Fruit fly (Drosophila melanogaster) whole organism, embryonic: ENCODE results near the gene CG42307.

Experiments
- CG10147 ChIP-seq: fragments of 200-800 bp; sonication (Bioruptor generic); optimal IDR thresholded peaks from 2 replicates; lab custom pipeline; 2019; ENCODE audit warnings: missing biosample characterization, mild to moderate bottlenecking, missing genetic modification characterization, moderate library complexity
- CG10321 ChIP-seq: fragments of 200-800 bp; sonication (Bioruptor generic); IDR thresholded peaks from 2 replicates; pipeline ENCODE4 v1.3.6; 2022; ENCODE audit warnings: missing biosample characterization, missing genetic modification characterization
- CG11247 ChIP-seq: fragments of 200-800 bp; sonication (Bioruptor generic); IDR thresholded peaks from 2 replicates; pipeline ENCODE4 v1.3.6; 2022; ENCODE audit warnings: missing biosample characterization, missing genetic modification characterization
- CG11398 ChIP-seq: fragments of 200-800 bp; sonication (Bioruptor generic); optimal IDR thresholded peaks from 2 replicates; lab custom pipeline; 2016; ENCODE audit warnings: missing biosample characterization, missing genetic modification characterization
- CG12391 ChIP-seq: fragments of 200-800 bp; sonication (Bioruptor generic); optimal IDR thresholded peaks from 3 replicates; lab custom pipeline; 2018; ENCODE audit warnings: missing biosample characterization, mild to moderate bottlenecking, missing genetic modification characterization, moderate library complexity
- CG12744 ChIP-seq: fragments of 200-800 bp; sonication (Bioruptor generic); optimal IDR thresholded peaks from 2 replicates; lab custom pipeline; 2016; ENCODE audit warnings: missing biosample characterization, missing genetic modification characterization
- CG13296 ChIP-seq: fragments of 200-800 bp; sonication (Bioruptor generic); optimal IDR thresholded peaks from 3 replicates; lab custom pipeline; 2018; ENCODE audit warnings: missing biosample characterization, mild to moderate bottlenecking, missing genetic modification characterization
- CG15514 ChIP-seq: fragments of 200-800 bp; sonication (Bioruptor generic); optimal IDR thresholded peaks from 3 replicates; lab custom pipeline; 2017; ENCODE audit warnings: missing biosample characterization, missing genetic modification characterization, mild to moderate bottlenecking, moderate library complexity, missing genetic modification reagents
- CG16813 ChIP-seq: fragments of 200-800 bp; sonication (Bioruptor generic); IDR thresholded peaks from 3 replicates; pipeline ENCODE4 v1.3.6; 2022; ENCODE audit warnings: missing biosample characterization, missing genetic modification characterization; ENCODE audit not compliant: partially characterized antibody
- CG16815 ChIP-seq: fragments of 200-800 bp; sonication (Bioruptor generic); optimal IDR thresholded peaks from 3 replicates; lab custom pipeline; 2017; ENCODE audit warnings: missing biosample characterization, mild to moderate bottlenecking, missing genetic modification characterization
- CG17186 ChIP-seq: fragments of 200-800 bp; sonication (Bioruptor generic); optimal IDR thresholded peaks from 3 replicates; lab custom pipeline; 2017; ENCODE audit warnings: missing biosample characterization, missing genetic modification reagents, missing genetic modification characterization
- CG17612 ChIP-seq: fragments of 200-800 bp; sonication (Bioruptor generic); IDR thresholded peaks from 2 replicates; pipeline ENCODE4 v1.3.6; 2022; ENCODE audit warnings: missing biosample characterization, missing genetic modification characterization
- CG17802 ChIP-seq: fragments of 200-800 bp; sonication (Bioruptor generic); optimal IDR thresholded peaks from 2 replicates; lab custom pipeline; 2018; ENCODE audit warnings: missing biosample characterization, mild to moderate bottlenecking, missing genetic modification characterization, moderate library complexity
- CG17829 ChIP-seq: fragments of 200-800 bp; optimal IDR thresholded peaks from 2 replicates; lab custom pipeline; 2019; ENCODE audit warnings: missing biosample characterization, mild to moderate bottlenecking, missing genetic modification characterization, moderate library complexity
- CG18011 ChIP-seq: fragments of 200-800 bp; sonication (Bioruptor generic); optimal IDR thresholded peaks from 2 replicates; lab custom pipeline; 2017; ENCODE audit warnings: missing biosample characterization, missing genetic modification characterization, mild to moderate bottlenecking, moderate library complexity, missing genotype
- CG2129 ChIP-seq: fragments of 200-800 bp; sonication (Bioruptor generic); IDR thresholded peaks from 2 replicates; pipeline ENCODE4 v1.3.6; 2022; ENCODE audit warnings: missing biosample characterization, missing genetic modification characterization; ENCODE audit not compliant: partially characterized antibody
- CG2889 ChIP-seq: fragments of 200-800 bp; sonication (Bioruptor generic); IDR thresholded peaks from 3 replicates; pipeline ENCODE4 v1.3.6; 2022; ENCODE audit warnings: missing biosample characterization, missing genetic modification characterization
- CG31365 ChIP-seq: fragments of 200-800 bp; sonication (Bioruptor generic); optimal IDR thresholded peaks from 2 replicates; lab custom pipeline; 2018; ENCODE audit warnings: missing biosample characterization, mild to moderate bottlenecking, missing genetic modification characterization
- CG32532 ChIP-seq: fragments of 200-800 bp; sonication (Bioruptor generic); IDR thresholded peaks from 2 replicates; pipeline ENCODE4 v1.3.6; 2022; ENCODE audit warnings: missing biosample characterization, missing genetic modification characterization
- CG32767 ChIP-seq: fragments of 200-800 bp; sonication (Bioruptor generic); IDR thresholded peaks from 2 replicates; pipeline ENCODE4 v1.3.6; 2022; ENCODE audit warnings: missing biosample characterization, missing genetic modification characterization
- CG3995 ChIP-seq: fragments of 200-800 bp; sonication (Bioruptor generic); optimal IDR thresholded peaks from 3 replicates; lab custom pipeline; 2016; ENCODE audit warnings: missing biosample characterization, missing genetic modification characterization
- CG4328 ChIP-seq: fragments of 200-800 bp; sonication (Bioruptor generic); optimal IDR thresholded peaks from 3 replicates; lab custom pipeline; 2017; ENCODE audit warnings: missing biosample characterization, missing genetic modification reagents, missing genetic modification characterization
- CG4707 ChIP-seq: fragments of 200-800 bp; sonication (Bioruptor generic); optimal IDR thresholded peaks from 2 replicates; lab custom pipeline; 2018; ENCODE audit warnings: missing biosample characterization, mild to moderate bottlenecking, missing genetic modification characterization, moderate library complexity
- CG6175 ChIP-seq: fragments of 200-800 bp; sonication (Bioruptor generic); IDR thresholded peaks from 3 replicates; pipeline ENCODE4 v1.3.6; 2022; ENCODE audit warnings: missing biosample characterization, missing genetic modification characterization
- CG6791 ChIP-seq: fragments of 200-800 bp; sonication (Bioruptor generic); IDR thresholded peaks from 3 replicates; pipeline ENCODE4 v1.3.6; 2022; ENCODE audit warnings: missing biosample characterization, missing genetic modification characterization; ENCODE audit not compliant: partially characterized antibody
- CG9215 ChIP-seq: fragments of 200-800 bp; sonication (Bioruptor generic); IDR thresholded peaks from 2 replicates; pipeline ENCODE4 v1.3.6; 2022; ENCODE audit warnings: missing biosample characterization, missing genetic modification characterization
- Ets65A ChIP-seq: fragments of 200-800 bp; sonication (Bioruptor generic); peaks from one replicate; lab custom pipeline; 2016; ENCODE audit warnings: missing biosample characterization, missing genetic modification characterization
- Gug ChIP-seq: fragments of 200-800 bp; sonication (Bioruptor generic); IDR thresholded peaks from 4 replicates; pipeline ENCODE4 v1.3.6; 2022; ENCODE audit warnings: missing biosample characterization, missing genetic modification characterization
- Hand ChIP-seq: fragments of 200-800 bp; sonication (Bioruptor generic); optimal IDR thresholded peaks from 2 replicates; lab custom pipeline; 2017; ENCODE audit warnings: mild to moderate bottlenecking, missing biosample characterization, missing genetic modification reagents, missing genetic modification characterization
- Hmx ChIP-seq: fragments of 200-800 bp; sonication (Bioruptor generic); optimal IDR thresholded peaks from 2 replicates; lab custom pipeline; 2016; ENCODE audit warnings: missing biosample characterization, missing genetic modification characterization
- Hr39 ChIP-seq: fragments of >200 bp; optimal IDR thresholded peaks from 2 replicates; lab custom pipeline; 2017
- Hr78 ChIP-seq, 2 experiments: fragments of 200-800 bp in 1 of 2; fragments of >200 bp in 1 of 2; sonication (Bioruptor generic) in 1 of 2; optimal IDR thresholded peaks; 2 replicates each; lab custom pipeline; 2017 to 2019; ENCODE audit warnings: missing biosample characterization in 2 of 2, missing genetic modification characterization in 2 of 2, mild to moderate bottlenecking in 1 of 2, moderate library complexity in 1 of 2
- Mad ChIP-seq: fragments of 200-800 bp; sonication (Bioruptor generic); optimal IDR thresholded peaks from 2 replicates; lab custom pipeline; 2016; ENCODE audit warnings: missing biosample characterization, missing genetic modification characterization
- Trl ChIP-seq, 3 experiments: fragments of >200 bp in 2 of 3; fragments of 200-800 bp in 1 of 3; sonication (Bioruptor generic) in 1 of 3; optimal IDR thresholded peaks; 2 replicates in 1 of 3; 3 replicates in 2 of 3; lab custom pipeline; 2016 to 2017; ENCODE audit warnings: missing biosample characterization in 1 of 3, missing genetic modification characterization in 1 of 3
- Vsx1 ChIP-seq: fragments of 200-800 bp; sonication (Bioruptor generic); optimal IDR thresholded peaks from 2 replicates; lab custom pipeline; 2017; ENCODE audit warnings: missing biosample characterization, mild to moderate bottlenecking, missing genetic modification characterization, missing genetic modification reagents
- ac ChIP-seq: fragments of 200-800 bp; sonication (Bioruptor generic); optimal IDR thresholded peaks from 3 replicates; lab custom pipeline; 2017; ENCODE audit warnings: missing biosample characterization, mild to moderate bottlenecking, missing genetic modification characterization
- amos ChIP-seq: fragments of 200-800 bp; sonication (Bioruptor generic); IDR thresholded peaks from 2 replicates; pipeline ENCODE4 v1.3.6; 2022; ENCODE audit warnings: missing biosample characterization, missing genetic modification characterization; ENCODE audit not compliant: partially characterized antibody
- ato ChIP-seq: fragments of 200-800 bp; sonication (Bioruptor generic); IDR thresholded peaks from 2 replicates; pipeline ENCODE4 v1.3.6; 2022; ENCODE audit warnings: missing biosample characterization, missing genetic modification characterization; ENCODE audit not compliant: partially characterized antibody
- az2 ChIP-seq: fragments of 200-800 bp; sonication (Bioruptor generic); optimal IDR thresholded peaks from 3 replicates; lab custom pipeline; 2016; ENCODE audit warnings: missing biosample characterization, missing genetic modification characterization
- bbx ChIP-seq: fragments of 200-800 bp; sonication (Bioruptor generic); IDR thresholded peaks from 2 replicates; pipeline ENCODE4 v1.3.6; 2022; ENCODE audit warnings: missing biosample characterization, missing genetic modification characterization; ENCODE audit not compliant: partially characterized antibody
- caup ChIP-seq: fragments of 200-800 bp; sonication (Bioruptor generic); optimal IDR thresholded peaks from 3 replicates; lab custom pipeline; 2017; ENCODE audit warnings: missing biosample characterization, mild to moderate bottlenecking, missing genetic modification characterization, moderate library complexity; ENCODE audit not compliant: severe bottlenecking
- corto ChIP-seq: fragments of 200-800 bp; sonication (Bioruptor generic); optimal IDR thresholded peaks from 2 replicates; lab custom pipeline; 2016; ENCODE audit warnings: missing biosample characterization, mild to moderate bottlenecking, missing genetic modification characterization, moderate library complexity
- da ChIP-seq: fragments of 200-800 bp; sonication (Bioruptor generic); optimal IDR thresholded peaks from 2 replicates; lab custom pipeline; 2016; ENCODE audit warnings: missing biosample characterization, missing genetic modification characterization
- dimm ChIP-seq: fragments of 200-800 bp; sonication (Bioruptor generic); IDR thresholded peaks from 2 replicates; pipeline ENCODE4 v1.3.6; 2022; ENCODE audit warnings: missing biosample characterization, missing genetic modification characterization
- repo ChIP-seq: fragments of 200-800 bp; sonication (Bioruptor generic); optimal IDR thresholded peaks from 2 replicates; lab custom pipeline; 2016; ENCODE audit warnings: missing biosample characterization, missing genetic modification characterization
- sna ChIP-seq: fragments of 200-800 bp; sonication (Bioruptor generic); IDR thresholded peaks from 2 replicates; pipeline ENCODE4 v1.3.6; 2022; ENCODE audit warnings: missing biosample characterization, missing genetic modification characterization; ENCODE audit not compliant: partially characterized antibody
- tgo ChIP-seq: fragments of 200-800 bp; sonication (Bioruptor generic); IDR thresholded peaks from 3 replicates; pipeline ENCODE4 v1.3.6; 2022; ENCODE audit warnings: missing biosample characterization, missing genetic modification characterization
- yki ChIP-seq: fragments of >200 bp; optimal IDR thresholded peaks from 3 replicates; lab custom pipeline; 2018
- z ChIP-seq: fragments of 200-800 bp; sonication (Bioruptor generic); IDR thresholded peaks from 3 replicates; pipeline ENCODE4 v1.3.6; 2022; ENCODE audit warnings: missing biosample characterization, missing genetic modification characterization

CG42307 gene

DNA sequence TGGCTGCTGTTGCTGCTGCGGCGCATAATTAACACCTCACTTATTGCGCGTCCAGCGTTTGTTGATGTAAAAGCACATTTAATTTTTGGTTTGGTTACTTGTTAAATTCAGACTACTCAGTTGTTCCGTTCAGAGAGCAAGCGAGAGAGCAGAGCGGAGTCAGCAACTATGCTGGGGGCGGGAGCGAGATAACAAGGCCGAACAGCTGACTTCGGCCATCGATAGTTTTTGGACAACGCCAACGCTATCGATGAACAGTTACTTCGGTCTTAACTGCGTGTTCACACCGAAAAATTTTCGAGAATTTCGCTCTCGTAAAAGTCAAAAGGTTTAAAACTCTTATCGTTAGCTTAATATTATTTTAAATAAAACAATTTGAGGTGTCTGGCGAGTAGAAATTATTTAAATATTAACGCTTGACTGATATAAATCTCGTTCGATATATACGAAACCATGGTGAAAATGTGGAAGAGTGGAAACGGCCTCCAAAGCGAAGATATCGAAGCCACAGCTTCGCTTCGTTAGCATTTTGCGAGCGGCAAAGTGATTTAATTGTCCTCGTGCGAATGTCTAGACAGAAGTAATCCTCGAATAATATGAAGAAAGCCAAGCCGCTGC, 52.5 kb downstream of the CG42307 start, which contains the start of the genes SMSr and smid (continued):
- no peak for TF ChIP-seq CG4328 (GFP tag; lab: Kevin White, UChicago)
- peak; percentile 83 for TF ChIP-seq bbx (GFP tag; lab: Robert Waterston, UW)
- TF ChIP-seq caup: no peak
- peak; percentile 82 for TF ChIP-seq amos
- peak; percentile 42; the same call in 2 of the 3 replicates for TF ChIP-seq tgo (GFP tag; lab: Robert Waterston, UW)
- no peak for TF ChIP-seq Hmx (GFP tag; lab: Kevin White, UChicago)
- peak; percentile 10 for TF ChIP-seq Hand (GFP tag; lab: Kevin White, UChicago)
- no peak for TF ChIP-seq CG31365 (tag; lab: Kevin White, UChicago)
- TF ChIP-seq CG10147 (GFP tag; lab: Kevin White, UChicago): peak; percentile 44
- TF ChIP-seq CG6175 (GFP tag; lab: Robert Waterston, UW): no peak
- TF ChIP-seq CG16813: peak; percentile 91
- peak; percentile 75 for TF ChIP-seq CG6791
- TF ChIP-seq ato (GFP tag; lab: Robert Waterston, UW): peak; percentile 65
- TF ChIP-seq Gug (GFP tag; lab: Robert Waterston, UW): peak; percentile 18; the same call in 1 of the 4 replicates
- TF ChIP-seq ac (GFP tag; lab: Kevin White, UChicago): no peak
- peak; percentile 96 for TF ChIP-seq Ets65A (GFP tag; lab: Kevin White, UChicago)
- peak; percentile 19 for TF ChIP-seq CG16815
- TF ChIP-seq az2 (GFP tag; lab: Kevin White, UChicago): peak; percentile 45
- no peak for TF ChIP-seq CG13296
- TF ChIP-seq CG3995 (GFP tag; lab: Kevin White, UChicago): peak; percentile 76
- TF ChIP-seq Mad (GFP tag; lab: Kevin White, UChicago): peak; percentile 79
- no peak for TF ChIP-seq CG17612 (GFP tag; lab: Robert Waterston, UW)
- no peak for TF ChIP-seq CG4707 (GFP tag; lab: Kevin White, UChicago)
- peak; percentile 70 for TF ChIP-seq CG32532 (GFP tag; lab: Robert Waterston, UW)
- TF ChIP-seq CG11247 (GFP tag; lab: Robert Waterston, UW): 0 out of 2 replicates have a peak, but pooled peaks have one; percentile 7
- peak; percentile 77 for TF ChIP-seq CG17829 (tag; lab: Kevin White, UChicago)
- TF ChIP-seq Hr39 (lab: Kevin White, UChicago): no peak
- TF ChIP-seq Hr78 (GFP tag; optimal IDR thresholded peaks at IDR 0.05; lab: Kevin White, UChicago): no peak
- peak; percentile 93 for TF ChIP-seq CG17802 (tag; lab: Kevin White, UChicago)
- TF ChIP-seq CG17186 (GFP tag; lab: Kevin White, UChicago): peak; percentile 9
- peak; percentile 82 to 88 for TF ChIP-seq Trl (optimal IDR thresholded peaks at IDR 0.05; lab: Kevin White, UChicago)
- TF ChIP-seq Trl (GFP tag; optimal IDR thresholded peaks at IDR 0.05; lab: Kevin White, UChicago): peak; percentile 43
- TF ChIP-seq CG12744 (GFP tag; lab: Kevin White, UChicago): no peak
- peak; percentile 34 for TF ChIP-seq corto (GFP tag; lab: Kevin White, UChicago)
- TF ChIP-seq CG2889 (GFP tag; lab: Robert Waterston, UW): no peak
- TF ChIP-seq CG18011 (GFP tag; lab: Kevin White, UChicago): peak; percentile 10
- no peak for TF ChIP-seq CG11398 (GFP tag; lab: Kevin White, UChicago)
- TF ChIP-seq dimm: no peak
- no peak for TF ChIP-seq da
- TF ChIP-seq CG15514 (GFP tag; lab: Kevin White, UChicago): peak; percentile 62
- no peak for TF ChIP-seq yki (lab: Kevin White, UChicago)
- TF ChIP-seq z (GFP tag; lab: Robert Waterston, UW): no peak
- TF ChIP-seq repo: no peak
- peak; percentile 71; the same call in 1 of the 2 replicates for TF ChIP-seq CG2129 (GFP tag; lab: Robert Waterston, UW)
- TF ChIP-seq Vsx1 (GFP tag; lab: Kevin White, UChicago): peak; percentile 26
- peak; percentile 18; the same call in 1 of the 2 replicates for TF ChIP-seq CG32767
- TF ChIP-seq sna (GFP tag; lab: Robert Waterston, UW): peak; percentile 78
- TF ChIP-seq CG12391 (tag; lab: Kevin White, UChicago): peak; percentile 80
- TF ChIP-seq CG9215 (GFP tag; lab: Robert Waterston, UW): no peak; the same call in 1 of the 2 replicates
- TF ChIP-seq CG10321 (GFP tag; lab: Robert Waterston, UW): no peak
